Worm (Caenorhabditis elegans) whole organism, L2 larva: Measurements from ENCODE around the gene ZK697.8.

ENCODE experiments used
- C34F6.9 ChIP-seq: fragments of 150-350 bp; optimal IDR thresholded peaks from 2 replicates; lab custom pipeline; 2014; ENCODE audit warnings: missing biosample characterization, missing genetic modification characterization
- F13H6.1 ChIP-seq: sonication (generic microtip); optimal IDR thresholded peaks from 2 replicates; lab custom pipeline; 2016; ENCODE audit warnings: missing genetic modification characterization, missing compliant biosample characterization
- R02D3.7 ChIP-seq: fragments of 150-350 bp; optimal IDR thresholded peaks from 2 replicates; lab custom pipeline; 2014; ENCODE audit warnings: missing biosample characterization, missing genetic modification characterization
- Y55F3AM.14 ChIP-seq: fragments of 200-800 bp; sonication (Bioruptor generic); optimal IDR thresholded peaks from 2 replicates; lab custom pipeline; 2018; ENCODE audit warnings: mild to moderate bottlenecking, missing genetic modification characterization, missing compliant biosample characterization
- ZK546.5 ChIP-seq: sonication (generic microtip); optimal IDR thresholded peaks from 2 replicates; lab custom pipeline; 2017; ENCODE audit warnings: missing biosample characterization, missing genetic modification characterization
- alr-1 ChIP-seq: fragments of 150-350 bp; optimal IDR thresholded peaks from 2 replicates; lab custom pipeline; 2014; ENCODE audit warnings: missing biosample characterization, missing genetic modification characterization
- aly-2 ChIP-seq: fragments of 150-350 bp; optimal IDR thresholded peaks from 2 replicates; lab custom pipeline; 2014; ENCODE audit warnings: missing biosample characterization, missing genetic modification characterization
- ama-1 ChIP-seq: fragments of 150-350 bp; optimal IDR thresholded peaks from 2 replicates; lab custom pipeline; 2018; ENCODE audit warnings: inconsistent platforms
- blmp-1 ChIP-seq: sonication (generic microtip); optimal IDR thresholded peaks from 2 replicates; lab custom pipeline; 2017; ENCODE audit warnings: missing genetic modification characterization, mild to moderate bottlenecking, missing compliant biosample characterization, antibody characterized with exemption, moderate library complexity; ENCODE audit not compliant: insufficient read depth
- ceh-16 ChIP-seq: fragments of 150-350 bp; optimal IDR thresholded peaks from 2 replicates; lab custom pipeline; 2014; ENCODE audit warnings: missing biosample characterization, missing genetic modification characterization
- ceh-82 ChIP-seq: fragments of 150-350 bp; optimal IDR thresholded peaks from 2 replicates; lab custom pipeline; 2014; ENCODE audit warnings: missing biosample characterization, missing genetic modification characterization
- crh-2 ChIP-seq: sonication (generic microtip); optimal IDR thresholded peaks from 2 replicates; lab custom pipeline; 2017; ENCODE audit warnings: missing biosample characterization, missing genetic modification characterization
- dmd-4 ChIP-seq: sonication (generic microtip); optimal IDR thresholded peaks from 2 replicates; lab custom pipeline; 2017; ENCODE audit warnings: missing biosample characterization, missing genetic modification characterization
- egl-27 ChIP-seq: sonication (generic microtip); optimal IDR thresholded peaks from 3 replicates; lab custom pipeline; 2017; ENCODE audit warnings: missing biosample characterization, missing genetic modification reagents, missing genetic modification characterization
- elt-1 ChIP-seq: fragments of 150-350 bp; optimal IDR thresholded peaks from 2 replicates; lab custom pipeline; 2014; ENCODE audit warnings: missing biosample characterization, missing genetic modification characterization
- elt-3 ChIP-seq: sonication (generic microtip); optimal IDR thresholded peaks from 2 replicates; lab custom pipeline; 2017; ENCODE audit warnings: missing biosample characterization, missing genetic modification characterization
- fos-1 ChIP-seq: fragments of 150-350 bp; optimal IDR thresholded peaks from 2 replicates; lab custom pipeline; 2014; ENCODE audit warnings: missing biosample characterization, missing genetic modification characterization
- gmeb-1 ChIP-seq: fragments of 150-350 bp; optimal IDR thresholded peaks from 2 replicates; lab custom pipeline; 2014; ENCODE audit warnings: missing biosample characterization, missing genetic modification characterization
- lin-11 ChIP-seq: fragments of 150-350 bp; sonication (generic microtip); optimal IDR thresholded peaks from 2 replicates; lab custom pipeline; 2014; ENCODE audit warnings: missing biosample characterization, missing genetic modification characterization, inconsistent platforms, mixed read lengths
- lin-13 ChIP-seq: fragments of 150-350 bp; optimal IDR thresholded peaks from 2 replicates; lab custom pipeline; 2014; ENCODE audit warnings: missing biosample characterization, missing genetic modification reagents, missing genetic modification characterization
- lin-39 ChIP-seq: fragments of 150-350 bp; optimal IDR thresholded peaks from 2 replicates; lab custom pipeline; 2014; ENCODE audit warnings: missing biosample characterization, missing genetic modification reagents, missing genetic modification characterization
- lsy-2 ChIP-seq, 2 experiments: fragments of 150-350 bp in 1 of 2; sonication (generic microtip) in 1 of 2; optimal IDR thresholded peaks; 2 replicates each; lab custom pipeline; 2014 to 2017; ENCODE audit warnings: missing biosample characterization in 2 of 2, missing genetic modification characterization in 2 of 2
- mab-5 ChIP-seq: fragments of 150-350 bp; optimal IDR thresholded peaks from 2 replicates; lab custom pipeline; 2014; ENCODE audit warnings: missing biosample characterization, missing genetic modification characterization
- mbf-1 ChIP-seq: sonication (generic microtip); optimal IDR thresholded peaks from 2 replicates; lab custom pipeline; 2017; ENCODE audit warnings: missing biosample characterization, missing genetic modification characterization
- mdl-1 ChIP-seq, 2 experiments: fragments of 150-350 bp in 1 of 2; sonication (generic microtip) in 1 of 2; optimal IDR thresholded peaks; 2 replicates each; lab custom pipeline; 2017; ENCODE audit warnings: missing biosample characterization in 2 of 2, missing genetic modification characterization in 2 of 2
- nhr-10 ChIP-seq: sonication (generic microtip); optimal IDR thresholded peaks from 2 replicates; lab custom pipeline; 2017; ENCODE audit warnings: missing biosample characterization, missing genetic modification characterization
- nhr-11 ChIP-seq: fragments of 150-350 bp; optimal IDR thresholded peaks from 2 replicates; lab custom pipeline; 2014; ENCODE audit warnings: missing biosample characterization, missing genetic modification characterization
- nhr-12 ChIP-seq: fragments of 150-350 bp; optimal IDR thresholded peaks from 2 replicates; lab custom pipeline; 2014; ENCODE audit warnings: missing biosample characterization, missing genetic modification characterization
- nhr-129 ChIP-seq: fragments of 150-350 bp; optimal IDR thresholded peaks from 2 replicates; lab custom pipeline; 2014; ENCODE audit warnings: missing biosample characterization, missing genetic modification characterization
- nhr-21 ChIP-seq: fragments of 150-350 bp; optimal IDR thresholded peaks from 2 replicates; lab custom pipeline; 2014; ENCODE audit warnings: missing biosample characterization, missing genetic modification characterization
- nhr-23 ChIP-seq: fragments of 150-350 bp; optimal IDR thresholded peaks from 2 replicates; lab custom pipeline; 2014; ENCODE audit warnings: missing biosample characterization, missing genetic modification reagents, missing genetic modification characterization
- nhr-237 ChIP-seq: fragments of 150-350 bp; optimal IDR thresholded peaks from 2 replicates; lab custom pipeline; 2014; ENCODE audit warnings: missing biosample characterization, missing genetic modification characterization
- nhr-25 ChIP-seq: fragments of 150-350 bp; sonication (generic microtip); optimal IDR thresholded peaks from 3 replicates; lab custom pipeline; 2014; ENCODE audit warnings: missing biosample characterization, missing genetic modification characterization
- nhr-6 ChIP-seq: fragments of 150-350 bp; optimal IDR thresholded peaks from 2 replicates; lab custom pipeline; 2014; ENCODE audit warnings: missing biosample characterization, missing genetic modification characterization
- nhr-77 ChIP-seq: fragments of 150-350 bp; optimal IDR thresholded peaks from 2 replicates; lab custom pipeline; 2014; ENCODE audit warnings: missing biosample characterization, missing genetic modification characterization
- peb-1 ChIP-seq: fragments of 150-350 bp; optimal IDR thresholded peaks from 2 replicates; lab custom pipeline; 2014; ENCODE audit warnings: missing biosample characterization, missing genetic modification characterization
- sem-4 ChIP-seq: fragments of 150-350 bp; optimal IDR thresholded peaks from 2 replicates; lab custom pipeline; 2014; ENCODE audit warnings: missing biosample characterization, missing genetic modification reagents, missing genetic modification characterization
- skn-1 ChIP-seq: sonication (generic microtip); optimal IDR thresholded peaks from 2 replicates; lab custom pipeline; 2017; ENCODE audit warnings: missing biosample characterization, missing genetic modification characterization
- sma-3 ChIP-seq: sonication (generic microtip); optimal IDR thresholded peaks from 2 replicates; lab custom pipeline; 2016; ENCODE audit warnings: missing genetic modification reagents, missing genetic modification characterization, missing compliant biosample characterization
- sma-9 ChIP-seq, 2 experiments: fragments of 150-350 bp in 1 of 2; sonication (generic microtip) in 1 of 2; optimal IDR thresholded peaks; 2 replicates each; lab custom pipeline; 2014 to 2016; ENCODE audit warnings: missing genetic modification characterization in 2 of 2, mild to moderate bottlenecking in 1 of 2, missing biosample characterization in 1 of 2, missing compliant biosample characterization in 1 of 2, missing genetic modification reagents in 1 of 2, moderate library complexity in 1 of 2
- snpc-4 ChIP-seq: fragments of 150-350 bp; optimal IDR thresholded peaks from 2 replicates; lab custom pipeline; 2014; ENCODE audit warnings: missing biosample characterization, missing genetic modification characterization
- unc-39 ChIP-seq: fragments of 150-350 bp; optimal IDR thresholded peaks from 2 replicates; lab custom pipeline; 2014; ENCODE audit warnings: missing biosample characterization, missing genetic modification characterization
- unc-55 ChIP-seq: fragments of 150-350 bp; sonication (generic microtip); optimal IDR thresholded peaks from 3 replicates; lab custom pipeline; 2014; ENCODE audit warnings: missing biosample characterization, missing genetic modification reagents, missing genetic modification characterization
- unc-62 ChIP-seq: fragments of 150-350 bp; optimal IDR thresholded peaks from 2 replicates; lab custom pipeline; 2014; ENCODE audit warnings: missing biosample characterization, missing genetic modification reagents, missing genetic modification characterization
- zag-1 ChIP-seq: fragments of 150-350 bp; optimal IDR thresholded peaks from 2 replicates; lab custom pipeline; 2014; ENCODE audit warnings: missing biosample characterization, missing genetic modification characterization
- ztf-1 ChIP-seq: fragments of 200-800 bp; sonication (Bioruptor generic); conservative IDR thresholded peaks from 2 replicates; pipeline ENCODE4 v1.3.6; 2022; ENCODE audit warnings: missing genetic modification characterization, missing compliant biosample characterization
- ztf-11 ChIP-seq: sonication (generic microtip); optimal IDR thresholded peaks from 2 replicates; lab custom pipeline; 2017; ENCODE audit warnings: missing biosample characterization, missing genetic modification characterization
- ztf-4 ChIP-seq: fragments of 150-350 bp; optimal IDR thresholded peaks from 2 replicates; lab custom pipeline; 2014; ENCODE audit warnings: missing biosample characterization, missing genetic modification characterization

ZK697.8 gene

ce11 chrV:1773120-1773519, 24.2 kb upstream of the ZK697.8 start:
- peak; percentile 23 for TF ChIP-seq unc-55 (GFP tag; lab: Kevin White, UChicago)
- TF ChIP-seq nhr-11, result no peak
- TF ChIP-seq ceh-82 (tag; lab: Kevin White, UChicago), result no peak
- no peak for TF ChIP-seq nhr-12
- no peak for TF ChIP-seq aly-2 (tag; lab: Kevin White, UChicago)
- TF ChIP-seq lsy-2 (tag; optimal IDR thresholded peaks at IDR 0.05; lab: Kevin White, UChicago), result peak in 1 of 2 experiments; percentile 45
- peak; percentile 10 for TF ChIP-seq C34F6.9 (tag; lab: Kevin White, UChicago)

- TF ChIP-seq lsy-2 (tag; optimal IDR thresholded peaks at IDR 0.05; lab: Kevin White, UChicago) (peak in 1 of 2 experiments; percentile 5), mab-5 (tag; lab: Kevin White, UChicago) (no peak), fos-1 (tag; lab: Kevin White, UChicago) (peak; percentile 49), elt-3 (tag; lab: Kevin White, UChicago) (no peak), mdl-1 (tag; optimal IDR thresholded peaks at IDR 0.05; lab: Kevin White, UChicago) (no peak), Y55F3AM.14 (no peak), R02D3.7 (tag; lab: Kevin White, UChicago) (no peak), skn-1 (tag; lab: Kevin White, UChicago) (no peak), nhr-23 (no peak), lin-39 (no peak), nhr-77 (tag; lab: Kevin White, UChicago) (no peak), mbf-1 (tag; lab: Kevin White, UChicago) (no peak), snpc-4 (tag; lab: Kevin White, UChicago) (no peak), ceh-82 (tag; lab: Kevin White, UChicago) (no peak), egl-27 (tag; lab: Kevin White, UChicago) (no peak), ztf-11 (no peak), ceh-16 (tag; lab: Kevin White, UChicago) (no peak), ztf-1 (GFP tag; lab: Robert Waterston, UW) (no peak), lin-13 (no peak), nhr-12 (no peak), unc-55 (GFP tag; lab: Kevin White, UChicago) (no peak), elt-1 (tag; lab: Kevin White, UChicago) (no peak), ama-1 (lab: Kevin White, UChicago) (no peak), blmp-1 (tag; lab: Kevin White, UChicago) (no peak), ztf-4 (tag; lab: Kevin White, UChicago) (no peak), nhr-6 (tag; lab: Kevin White, UChicago) (no peak), nhr-25 (tag; lab: Kevin White, UChicago) (no peak), peb-1 (tag; lab: Kevin White, UChicago) (no peak), aly-2 (tag; lab: Kevin White, UChicago) (no peak), sma-9 (GFP tag; optimal IDR thresholded peaks at IDR 0.05; lab: Kevin White, UChicago) (peak; percentile 58), sma-9 (tag; optimal IDR thresholded peaks at IDR 0.05; lab: Kevin White, UChicago) (no peak), nhr-129 (tag; lab: Kevin White, UChicago) (peak; percentile 62), F13H6.1 (tag; lab: Kevin White, UChicago) (peak; percentile 21), unc-39 (tag; lab: Kevin White, UChicago) (no peak), sma-3 (peak; percentile 1), zag-1 (tag; lab: Kevin White, UChicago) (no peak), lin-11 (tag; lab: Kevin White, UChicago) (no peak), crh-2 (tag; lab: Kevin White, UChicago) (no peak), nhr-21 (tag; lab: Kevin White, UChicago) (peak; percentile 14), ZK546.5 (tag; lab: Kevin White, UChicago) (no peak), sem-4 (tag; lab: Kevin White, UChicago) (no peak), nhr-10 (no peak), gmeb-1 (tag; lab: Kevin White, UChicago) (peak; percentile 25), unc-62 (GFP tag; lab: Kevin White, UChicago) (no peak), C34F6.9 (tag; lab: Kevin White, UChicago) (no peak), dmd-4 (no peak), nhr-11 (no peak), nhr-237 (tag; lab: Kevin White, UChicago) (no peak), alr-1 (tag; lab: Kevin White, UChicago) (no peak)
Measured at ce11 chrV:1771727-1772126, 22.8 kb upstream of the ZK697.8 start, which contains the start of gene dhs-13. Gene dhs-13, minus strand, starts transcription at chrV:1771734.
